Fruit fly (Drosophila melanogaster) whole organism, wandering third instar larva: Measurements from ENCODE around the gene CG10222.

Source experiments
- Abd-B ChIP-seq: fragments of >200 bp; optimal IDR thresholded peaks from 2 replicates; lab custom pipeline; 2017; ENCODE audit warnings: missing biosample characterization, missing genetic modification characterization
- CG9705 ChIP-seq: fragments of 200-800 bp; sonication (Bioruptor generic); optimal IDR thresholded peaks from 2 replicates; lab custom pipeline; 2018; ENCODE audit warnings: missing biosample characterization, mild to moderate bottlenecking, missing genetic modification characterization
- CrebA ChIP-seq: fragments of 200-800 bp; sonication (Bioruptor generic); optimal IDR thresholded peaks from 2 replicates; lab custom pipeline; 2016; ENCODE audit warnings: missing biosample characterization, mild to moderate bottlenecking, missing genetic modification characterization, borderline replicate concordance
- Dfd ChIP-seq: fragments of >200 bp; optimal IDR thresholded peaks from 2 replicates; lab custom pipeline; 2017; ENCODE audit warnings: missing biosample characterization, missing genetic modification characterization
- Dif ChIP-seq: fragments of 200-275, 200-300 bp; sonication (Bioruptor generic); optimal IDR thresholded peaks from 2 replicates; lab custom pipeline; 2018; ENCODE audit warnings: missing biosample characterization, missing genetic modification characterization; ENCODE audit not compliant: partially characterized antibody
- GATAd ChIP-seq: sonication (Bioruptor generic); optimal IDR thresholded peaks from 2 replicates; lab custom pipeline; 2016; ENCODE audit warnings: missing biosample characterization, missing genetic modification characterization
- HLH106 ChIP-seq: fragments of 200-800 bp; optimal IDR thresholded peaks from 3 replicates; lab custom pipeline; 2019; ENCODE audit warnings: missing biosample characterization, mild to moderate bottlenecking, missing genetic modification characterization, moderate library complexity
- Hr83 ChIP-seq: fragments of 200-300 bp; sonication (Bioruptor generic); optimal IDR thresholded peaks from 2 replicates; lab custom pipeline; 2016; ENCODE audit warnings: missing biosample characterization, mild to moderate bottlenecking, missing genetic modification characterization, moderate library complexity; ENCODE audit not compliant: poor library complexity, severe bottlenecking
- Jra ChIP-seq: sonication (Bioruptor generic); optimal IDR thresholded peaks from 2 replicates; lab custom pipeline; 2016; ENCODE audit warnings: missing biosample characterization, missing genetic modification characterization
- Mio ChIP-seq: sonication (Bioruptor generic); optimal IDR thresholded peaks from 2 replicates; lab custom pipeline; 2016; ENCODE audit warnings: missing biosample characterization, missing genetic modification characterization
- Myc ChIP-seq: fragments of >200 bp; optimal IDR thresholded peaks from 2 replicates; lab custom pipeline; 2017
- N ChIP-seq: fragments of >200 bp; optimal IDR thresholded peaks from 2 replicates; lab custom pipeline; 2018; ENCODE audit warnings: missing biosample characterization, missing external identifiers, missing genetic modification characterization
- OdsH ChIP-seq: fragments of 200-800 bp; sonication (Bioruptor generic); optimal IDR thresholded peaks from 2 replicates; lab custom pipeline; 2016; ENCODE audit warnings: missing biosample characterization, mild to moderate bottlenecking, missing genetic modification characterization
- Sp1 ChIP-seq: fragments of 200-800 bp; sonication (Bioruptor generic); optimal IDR thresholded peaks from 3 replicates; lab custom pipeline; 2019; ENCODE audit warnings: missing biosample characterization, mild to moderate bottlenecking, missing genetic modification characterization, moderate library complexity
- Vsx2 ChIP-seq: fragments of 200-300, 225-300 bp; sonication (Bioruptor generic); optimal IDR thresholded peaks from 2 replicates; lab custom pipeline; 2018; ENCODE audit warnings: missing biosample characterization, missing genetic modification characterization; ENCODE audit not compliant: partially characterized antibody
- br ChIP-seq: fragments of 200-800 bp; sonication (Bioruptor generic); optimal IDR thresholded peaks from 2 replicates; lab custom pipeline; 2016; ENCODE audit warnings: missing biosample characterization, missing genetic modification characterization
- brk ChIP-seq: fragments of 200-800 bp; sonication (Bioruptor generic); optimal IDR thresholded peaks from 2 replicates; lab custom pipeline; 2016; ENCODE audit warnings: missing biosample characterization, mild to moderate bottlenecking, missing genetic modification characterization
- dl ChIP-seq, 2 experiments: fragments of 175-275, 200-275 bp in 1 of 2; fragments of 200-275 bp in 1 of 2; sonication (Bioruptor generic); optimal IDR thresholded peaks; lab custom pipeline; 2018; ENCODE audit warnings: mild to moderate bottlenecking in 2 of 2, missing biosample characterization in 2 of 2, missing genetic modification characterization in 2 of 2, moderate library complexity in 2 of 2; ENCODE audit not compliant: partially characterized antibody in 2 of 2, insufficient read depth in 1 of 2
- dmrt93B ChIP-seq: fragments of 200-800 bp; sonication (Bioruptor generic); optimal IDR thresholded peaks from 2 replicates; lab custom pipeline; 2018; ENCODE audit warnings: missing biosample characterization, mild to moderate bottlenecking, missing genetic modification characterization
- ey ChIP-seq: fragments of 200-800 bp; sonication (Bioruptor generic); optimal IDR thresholded peaks from 2 replicates; lab custom pipeline; 2016; ENCODE audit warnings: missing biosample characterization, missing genetic modification characterization
- foxo ChIP-seq, 2 experiments: fragments of 200-800 bp; sonication (Bioruptor generic); optimal IDR thresholded peaks; 2 replicates in 1 of 2; 3 replicates in 1 of 2; lab custom pipeline; 2016 to 2017; ENCODE audit warnings: missing biosample characterization in 2 of 2, missing genetic modification characterization in 2 of 2
- fru ChIP-seq: fragments of 200-800 bp; sonication (Bioruptor generic); optimal IDR thresholded peaks from 3 replicates; lab custom pipeline; 2016; ENCODE audit warnings: missing biosample characterization, mild to moderate bottlenecking, missing genetic modification characterization
- h ChIP-seq: fragments of 200-800 bp; sonication (Bioruptor generic); optimal IDR thresholded peaks from 3 replicates; lab custom pipeline; 2016; ENCODE audit warnings: missing biosample characterization, mild to moderate bottlenecking, missing genetic modification characterization
- jim ChIP-seq: fragments of 175-275, 200-325 bp; sonication (Bioruptor generic); optimal IDR thresholded peaks from 2 replicates; lab custom pipeline; 2016; ENCODE audit warnings: missing biosample characterization, mild to moderate bottlenecking, missing genetic modification characterization
- lola ChIP-seq: fragments of >200 bp; optimal IDR thresholded peaks from 2 replicates; lab custom pipeline; 2017; ENCODE audit warnings: missing biosample characterization, missing genetic modification characterization
- pan ChIP-seq: fragments of >200 bp; optimal IDR thresholded peaks from 2 replicates; lab custom pipeline; 2017
- psq ChIP-seq: fragments of 200-800 bp; sonication (Bioruptor generic); optimal IDR thresholded peaks from 3 replicates; lab custom pipeline; 2017; ENCODE audit warnings: missing biosample characterization, mild to moderate bottlenecking, missing genetic modification characterization, moderate library complexity
- rgr ChIP-seq: fragments of 200-800 bp; sonication (Bioruptor generic); optimal IDR thresholded peaks from 3 replicates; lab custom pipeline; 2016; ENCODE audit warnings: missing biosample characterization, mild to moderate bottlenecking, missing genetic modification characterization
- sage ChIP-seq: fragments of 200-800 bp; sonication (Bioruptor generic); optimal IDR thresholded peaks from 2 replicates; lab custom pipeline; 2016; ENCODE audit warnings: missing biosample characterization, mild to moderate bottlenecking, missing genetic modification characterization
- tai ChIP-seq: sonication (Bioruptor generic); optimal IDR thresholded peaks from 2 replicates; lab custom pipeline; 2016; ENCODE audit warnings: missing biosample characterization, missing genetic modification characterization
- usp ChIP-seq: fragments of >200 bp; optimal IDR thresholded peaks from 2 replicates; lab custom pipeline; 2017; ENCODE audit warnings: missing biosample characterization, missing genetic modification characterization
- woc ChIP-seq: sonication (Bioruptor generic); optimal IDR thresholded peaks from 2 replicates; lab custom pipeline; 2016; ENCODE audit warnings: missing biosample characterization, mild to moderate bottlenecking, missing genetic modification characterization

CG10222 gene

dm6 chr3L:13422286-13422787, 10.1 kb upstream of the CG10222 start, which contains the start of gene CG32121:
Gene CG32121, minus strand, starts transcription at chr3L:13422336.
- TF ChIP-seq CG9705 (GFP tag; lab: Kevin White, UChicago) (no peak), sage (GFP tag; lab: Kevin White, UChicago) (no peak), pan (no peak), ey (no peak), usp (no peak), N (GFP tag; lab: Kevin White, UChicago) (no peak), woc (GFP tag; lab: Kevin White, UChicago) (no peak), Vsx2 (no peak), dmrt93B (GFP tag; lab: Kevin White, UChicago) (no peak), rgr (no peak), psq (no peak), dl (GFP tag; optimal IDR thresholded peaks at IDR 0.05; lab: Kevin White, UChicago; ENCODE audit: insufficient read depth in 1 of 2, partially characterized antibody in 2 of 2) (no peak), h (GFP tag; lab: Kevin White, UChicago) (no peak), br (GFP tag; lab: Kevin White, UChicago) (no peak), tai (GFP tag; lab: Kevin White, UChicago) (no peak), Dfd (GFP tag; lab: Kevin White, UChicago) (no peak)

- TF ChIP-seq GATAd (GFP tag; lab: Kevin White, UChicago) (no peak), sage (GFP tag; lab: Kevin White, UChicago) (no peak)
- TF ChIP-seq, all 38 proteins: peak for 0
Observed at dm6 chr3L:13420212-13420611, 8.0 kb upstream of the CG10222 start.

DNA sequence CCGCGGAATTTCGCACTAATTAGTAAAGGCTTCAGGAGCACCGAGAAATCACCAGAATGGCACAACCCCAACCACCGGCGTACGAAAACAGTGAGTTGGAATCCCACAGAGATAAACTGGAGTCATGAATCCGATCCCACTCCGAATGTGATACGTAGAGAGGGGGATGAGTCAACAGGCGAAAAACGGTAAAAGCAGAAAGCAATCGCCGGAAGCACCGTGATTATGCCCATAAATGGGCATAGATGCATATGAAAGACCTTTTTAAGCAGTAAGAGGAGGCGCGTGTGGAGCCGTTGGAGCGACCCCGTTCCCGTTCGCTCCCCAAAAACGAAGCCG, 602 bp upstream of the CG10222 start:
- TF ChIP-seq pan (no peak), Vsx2 (no peak), CG9705 (GFP tag; lab: Kevin White, UChicago) (no peak), lola (GFP tag; lab: Kevin White, UChicago) (no peak), OdsH (GFP tag; lab: Kevin White, UChicago) (no peak), woc (GFP tag; lab: Kevin White, UChicago) (no peak), brk (GFP tag; lab: Kevin White, UChicago) (no peak), GATAd (GFP tag; lab: Kevin White, UChicago) (no peak)
- TF ChIP-seq, all 38 proteins: peak for 0

- peak in 1 of 2 experiments; percentile 22 for TF ChIP-seq foxo (GFP tag; optimal IDR thresholded peaks at IDR 0.05; lab: Kevin White, UChicago)
- TF ChIP-seq ey, result peak; percentile 13
- peak; percentile 7 for TF ChIP-seq rgr
- no peak for TF ChIP-seq brk (GFP tag; lab: Kevin White, UChicago)
- no peak for TF ChIP-seq tai (GFP tag; lab: Kevin White, UChicago)
- peak; percentile 11 for TF ChIP-seq h (GFP tag; lab: Kevin White, UChicago)
- TF ChIP-seq Hr83 (GFP tag; lab: Kevin White, UChicago), result peak; percentile 56
- TF ChIP-seq Vsx2, result peak; percentile 18
Observed at dm6 chr3L:13410999-13411398, 1.3 kb downstream of the CG10222 start.

DNA sequence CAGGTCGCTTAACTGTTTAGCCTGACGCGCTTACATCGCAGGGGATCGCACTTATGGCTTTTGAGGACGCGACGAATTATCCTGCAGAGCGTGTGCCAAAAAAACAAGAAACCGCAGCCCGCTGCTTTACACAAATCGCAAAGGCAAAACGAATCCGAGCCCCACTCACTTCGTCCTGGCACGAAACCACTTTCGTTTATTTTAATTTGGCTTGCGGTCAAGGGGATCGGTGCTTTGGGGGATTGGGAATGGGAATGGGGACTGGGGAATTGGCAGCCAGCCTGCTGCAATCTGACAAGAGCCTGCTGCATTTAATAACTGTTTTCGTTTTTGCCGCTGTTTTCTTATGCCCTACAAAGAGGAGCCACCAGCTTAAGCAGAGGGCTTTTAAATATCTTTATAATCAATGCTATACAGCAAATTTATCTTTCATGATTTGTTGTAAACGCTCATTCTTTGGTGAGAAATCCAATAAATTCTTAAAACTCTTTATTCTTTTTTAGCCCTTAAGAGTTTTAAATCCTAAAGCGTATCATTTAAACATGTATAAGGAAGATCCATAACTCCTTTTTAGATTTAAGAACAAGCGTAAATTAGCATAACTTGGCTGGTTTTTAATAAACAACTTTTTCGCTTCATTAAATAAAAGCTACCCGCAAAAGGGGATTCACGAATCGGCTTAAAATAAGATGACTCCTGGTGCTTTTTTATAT, 2.3 kb downstream of the CG10222 start:
- peak in 1 of 2 experiments; percentile 32 for TF ChIP-seq foxo (GFP tag; optimal IDR thresholded peaks at IDR 0.05; lab: Kevin White, UChicago)
- no peak for TF ChIP-seq Vsx2
- TF ChIP-seq brk (GFP tag; lab: Kevin White, UChicago), result no peak
- peak; percentile 16 for TF ChIP-seq OdsH (GFP tag; lab: Kevin White, UChicago)
- TF ChIP-seq psq, result peak; percentile 9
- TF ChIP-seq CG9705 (GFP tag; lab: Kevin White, UChicago), result no peak
- no peak for TF ChIP-seq Dif (GFP tag; lab: Kevin White, UChicago)
- no peak for TF ChIP-seq CrebA (GFP tag; lab: Kevin White, UChicago)
- no peak for TF ChIP-seq Jra (GFP tag; lab: Kevin White, UChicago)
- no peak for TF ChIP-seq Abd-B (GFP tag; lab: Kevin White, UChicago)
- no peak for TF ChIP-seq N (GFP tag; lab: Kevin White, UChicago)
- TF ChIP-seq pan, result no peak
- peak; percentile 32 for TF ChIP-seq HLH106 (tag; lab: Kevin White, UChicago)
- peak; percentile 25 for TF ChIP-seq fru (GFP tag; lab: Kevin White, UChicago)
- TF ChIP-seq jim (GFP tag; lab: Kevin White, UChicago), result no peak
- TF ChIP-seq Mio (GFP tag; lab: Kevin White, UChicago), result no peak
- TF ChIP-seq woc (GFP tag; lab: Kevin White, UChicago), result peak; percentile 54
- TF ChIP-seq lola (GFP tag; lab: Kevin White, UChicago), result no peak
- TF ChIP-seq dl (GFP tag; optimal IDR thresholded peaks at IDR 0.05; lab: Kevin White, UChicago; ENCODE audit: insufficient read depth in 1 of 2, partially characterized antibody in 2 of 2), result no peak
- peak; percentile 35 for TF ChIP-seq ey
- no peak for TF ChIP-seq Dfd (GFP tag; lab: Kevin White, UChicago)
- TF ChIP-seq Sp1, result peak; percentile 42
- TF ChIP-seq h (GFP tag; lab: Kevin White, UChicago), result peak; percentile 20
- peak; percentile 21 for TF ChIP-seq br (GFP tag; lab: Kevin White, UChicago)
- TF ChIP-seq Myc (lab: Kevin White, UChicago), result no peak
